Fruit fly (Drosophila melanogaster) whole organism, embryonic: ENCODE measurements around the gene CG32708.

Experiments
- Abd-B ChIP-seq: fragments of 200-800 bp; sonication (Bioruptor generic); optimal IDR thresholded peaks from 2 replicates; lab custom pipeline; 2018; ENCODE audit warnings: missing biosample characterization, mild to moderate bottlenecking, missing genetic modification characterization, moderate library complexity
- B-H1 ChIP-seq: fragments of 200-800 bp; sonication (Bioruptor generic); IDR thresholded peaks from 3 replicates; pipeline ENCODE4 v1.3.6; 2022; ENCODE audit warnings: missing biosample characterization, missing genetic modification characterization
- CG10147 ChIP-seq: fragments of 200-800 bp; sonication (Bioruptor generic); optimal IDR thresholded peaks from 2 replicates; lab custom pipeline; 2019; ENCODE audit warnings: missing biosample characterization, mild to moderate bottlenecking, missing genetic modification characterization, moderate library complexity
- CG12769 ChIP-seq: fragments of 200-800 bp; sonication (Bioruptor generic); optimal IDR thresholded peaks from 2 replicates; lab custom pipeline; 2019; ENCODE audit warnings: missing biosample characterization, mild to moderate bottlenecking, missing genetic modification characterization, moderate library complexity
- CG13424 ChIP-seq: fragments of 200-800 bp; sonication (Bioruptor generic); optimal IDR thresholded peaks from 2 replicates; lab custom pipeline; 2019; ENCODE audit warnings: missing biosample characterization, mild to moderate bottlenecking, missing genetic modification characterization, moderate library complexity
- CG13775 ChIP-seq: fragments of 200-800 bp; sonication (Bioruptor generic); optimal IDR thresholded peaks from 3 replicates; lab custom pipeline; 2017; ENCODE audit warnings: missing biosample characterization, mild to moderate bottlenecking, missing genetic modification characterization
- CG13894 ChIP-seq: fragments of 200-800 bp; sonication (Bioruptor generic); optimal IDR thresholded peaks from 3 replicates; lab custom pipeline; 2018; ENCODE audit warnings: missing biosample characterization, mild to moderate bottlenecking, missing genetic modification characterization, moderate library complexity
- CG1602 ChIP-seq: fragments of 200-800 bp; sonication (Bioruptor generic); optimal IDR thresholded peaks from 3 replicates; lab custom pipeline; 2016; ENCODE audit warnings: missing biosample characterization, missing genetic modification characterization
- CG2116 ChIP-seq: fragments of 200-800 bp; sonication (Bioruptor generic); optimal IDR thresholded peaks from 3 replicates; lab custom pipeline; 2018; ENCODE audit warnings: missing biosample characterization, mild to moderate bottlenecking, missing genetic modification characterization
- CG2129 ChIP-seq: fragments of 200-800 bp; sonication (Bioruptor generic); IDR thresholded peaks from 2 replicates; pipeline ENCODE4 v1.3.6; 2022; ENCODE audit warnings: missing biosample characterization, missing genetic modification characterization; ENCODE audit not compliant: partially characterized antibody
- CG2875 ChIP-seq: fragments of 200-800 bp; sonication (Bioruptor generic); optimal IDR thresholded peaks from 2 replicates; lab custom pipeline; 2017; ENCODE audit warnings: missing biosample characterization, mild to moderate bottlenecking, missing genetic modification characterization, missing genetic modification reagents
- CG4707 ChIP-seq: fragments of 200-800 bp; sonication (Bioruptor generic); optimal IDR thresholded peaks from 2 replicates; lab custom pipeline; 2018; ENCODE audit warnings: missing biosample characterization, mild to moderate bottlenecking, missing genetic modification characterization, moderate library complexity
- CG7357 ChIP-seq: fragments of 200-800 bp; sonication (Bioruptor generic); IDR thresholded peaks from 3 replicates; pipeline ENCODE4 v1.3.6; 2022; ENCODE audit warnings: missing biosample characterization, missing genetic modification characterization
- CG9437 ChIP-seq: fragments of 200-800 bp; sonication (Bioruptor generic); optimal IDR thresholded peaks from 2 replicates; lab custom pipeline; 2018; ENCODE audit warnings: missing biosample characterization, mild to moderate bottlenecking, missing genetic modification characterization
- CG9932 ChIP-seq: fragments of 200-800 bp; sonication (Bioruptor generic); IDR thresholded peaks from 2 replicates; pipeline ENCODE4 v1.3.6; 2022; ENCODE audit warnings: missing biosample characterization, missing genetic modification characterization
- Chrac-16 ChIP-seq: fragments of 200-800 bp; sonication (Bioruptor generic); optimal IDR thresholded peaks from 3 replicates; lab custom pipeline; 2016; ENCODE audit warnings: missing biosample characterization, missing genetic modification characterization
- CkIIα-i1 ChIP-seq: fragments of 200-800 bp; sonication (Bioruptor generic); IDR thresholded peaks from 2 replicates; pipeline ENCODE4 v1.3.6; 2022; ENCODE audit warnings: missing biosample characterization, missing genetic modification characterization
- D19B ChIP-seq: fragments of 200-800 bp; sonication (Bioruptor generic); optimal IDR thresholded peaks from 2 replicates; lab custom pipeline; 2017; ENCODE audit warnings: missing biosample characterization, mild to moderate bottlenecking, missing genetic modification characterization
- Ets65A ChIP-seq: fragments of 200-800 bp; sonication (Bioruptor generic); peaks from one replicate; lab custom pipeline; 2016; ENCODE audit warnings: missing biosample characterization, missing genetic modification characterization
- Hey ChIP-seq: fragments of 200-800 bp; sonication (Bioruptor generic); optimal IDR thresholded peaks from 3 replicates; lab custom pipeline; 2018; ENCODE audit warnings: missing biosample characterization, mild to moderate bottlenecking, missing genetic modification characterization
- MBD-R2 ChIP-seq: fragments of 200-800 bp; sonication (Bioruptor generic); IDR thresholded peaks from 2 replicates; pipeline ENCODE4 v1.3.6; 2022; ENCODE audit warnings: missing biosample characterization, missing genetic modification characterization
- Rfx ChIP-seq: fragments of 200-800 bp; sonication (Bioruptor generic); IDR thresholded peaks from 2 replicates; pipeline ENCODE4 v1.3.6; 2022; ENCODE audit warnings: missing biosample characterization, missing genetic modification characterization
- Sox100B ChIP-seq: fragments of 200-800 bp; sonication (Bioruptor generic); optimal IDR thresholded peaks from 3 replicates; lab custom pipeline; 2018; ENCODE audit warnings: missing biosample characterization, mild to moderate bottlenecking, missing genetic modification characterization
- Spps ChIP-seq: fragments of 200-800 bp; sonication (Bioruptor generic); optimal IDR thresholded peaks from 2 replicates; lab custom pipeline; 2018; ENCODE audit warnings: missing biosample characterization, mild to moderate bottlenecking, missing genetic modification characterization
- Trl ChIP-seq, 3 experiments: fragments of >200 bp in 2 of 3; fragments of 200-800 bp in 1 of 3; sonication (Bioruptor generic) in 1 of 3; optimal IDR thresholded peaks; 2 replicates in 1 of 3; 3 replicates in 2 of 3; lab custom pipeline; 2016 to 2017; ENCODE audit warnings: missing biosample characterization in 1 of 3, missing genetic modification characterization in 1 of 3
- Xbp1 ChIP-seq: fragments of 200-800 bp; sonication (Bioruptor generic); optimal IDR thresholded peaks from 3 replicates; lab custom pipeline; 2016; ENCODE audit warnings: missing biosample characterization, mild to moderate bottlenecking, missing genetic modification characterization
- YL-1 ChIP-seq: fragments of 200-800 bp; sonication (Bioruptor generic); optimal IDR thresholded peaks from 3 replicates; lab custom pipeline; 2017; ENCODE audit warnings: missing biosample characterization, mild to moderate bottlenecking, missing genetic modification characterization
- bab2 ChIP-seq: fragments of 200-800 bp; sonication (Bioruptor generic); optimal IDR thresholded peaks from 2 replicates; lab custom pipeline; 2016; ENCODE audit warnings: missing biosample characterization, missing genetic modification characterization
- cad ChIP-seq: fragments of >200 bp; optimal IDR thresholded peaks from 2 replicates; lab custom pipeline; 2017; ENCODE audit warnings: missing biosample characterization, missing genetic modification characterization
- croc ChIP-seq: fragments of 200-800 bp; sonication (Bioruptor generic); conservative IDR thresholded peaks from 3 replicates; pipeline ENCODE4 v1.3.6; 2022; ENCODE audit warnings: missing biosample characterization, missing genetic modification characterization
- dati ChIP-seq: fragments of 200-800 bp; sonication (Bioruptor generic); IDR thresholded peaks from 2 replicates; pipeline ENCODE4 v1.3.6; 2022; ENCODE audit warnings: missing biosample characterization, missing genetic modification characterization
- dpn ChIP-seq, 2 experiments: fragments of 200-800 bp; sonication (Bioruptor generic); optimal IDR thresholded peaks; 3 replicates each; lab custom pipeline; 2016; ENCODE audit warnings: missing biosample characterization in 2 of 2, missing genetic modification characterization in 2 of 2
- esg ChIP-seq: fragments of 200-800 bp; sonication (Bioruptor generic); conservative IDR thresholded peaks from 2 replicates; pipeline ENCODE4 v1.3.6; 2022; ENCODE audit warnings: missing biosample characterization, missing genetic modification characterization
- eve ChIP-seq, 2 experiments: fragments of >200 bp; optimal IDR thresholded peaks; 2 replicates each; lab custom pipeline; 2017; ENCODE audit warnings: missing biosample characterization in 2 of 2, missing genetic modification characterization in 2 of 2
- inv ChIP-seq: fragments of 200-800 bp; sonication (Bioruptor generic); IDR thresholded peaks from 2 replicates; pipeline ENCODE4 v1.3.6; 2022; ENCODE audit warnings: missing biosample characterization, missing genetic modification characterization; ENCODE audit not compliant: partially characterized antibody
- pb ChIP-seq: fragments of 200-800 bp; sonication (Bioruptor generic); optimal IDR thresholded peaks from 3 replicates; lab custom pipeline; 2016; ENCODE audit warnings: missing biosample characterization, missing genetic modification characterization
- prd ChIP-seq, 3 experiments: fragments of >200 bp in 2 of 3; fragments of 200-800 bp in 1 of 3; sonication (Bioruptor generic) in 1 of 3; optimal IDR thresholded peaks in 2 of 3; IDR thresholded peaks in 1 of 3; 2 replicates in 2 of 3; 3 replicates in 1 of 3; pipeline versions ENCODE4 v1.3.6 to Lab custom; 2017 to 2022; ENCODE audit warnings: missing biosample characterization in 1 of 3, missing genetic modification characterization in 1 of 3
- schlank ChIP-seq: fragments of 200-800 bp; sonication (Bioruptor generic); optimal IDR thresholded peaks from 2 replicates; lab custom pipeline; 2018; ENCODE audit warnings: missing biosample characterization, mild to moderate bottlenecking, missing genetic modification characterization
- scrt ChIP-seq: fragments of 200-800 bp; sonication (Bioruptor generic); optimal IDR thresholded peaks from 2 replicates; lab custom pipeline; 2018; ENCODE audit warnings: missing biosample characterization, mild to moderate bottlenecking, missing genetic modification characterization, moderate library complexity
- sens ChIP-seq: fragments of 200-800 bp; sonication (Bioruptor generic); peaks from one replicate; lab custom pipeline; 2016; ENCODE audit warnings: missing biosample characterization, missing genetic modification characterization
- shn ChIP-seq: fragments of 200-800 bp; sonication (Bioruptor generic); optimal IDR thresholded peaks from 3 replicates; lab custom pipeline; 2016; ENCODE audit warnings: missing biosample characterization, missing genetic modification characterization
- sim ChIP-seq: fragments of 200-800 bp; sonication (Bioruptor generic); IDR thresholded peaks from 2 replicates; pipeline ENCODE4 v1.3.6; 2022; ENCODE audit warnings: missing biosample characterization, missing genetic modification characterization
- slou ChIP-seq: fragments of 200-800 bp; sonication (Bioruptor generic); optimal IDR thresholded peaks from 3 replicates; lab custom pipeline; 2016; ENCODE audit warnings: missing biosample characterization, missing genetic modification characterization
- sna ChIP-seq: fragments of 200-800 bp; sonication (Bioruptor generic); IDR thresholded peaks from 2 replicates; pipeline ENCODE4 v1.3.6; 2022; ENCODE audit warnings: missing biosample characterization, missing genetic modification characterization; ENCODE audit not compliant: partially characterized antibody
- sr ChIP-seq: fragments of 200-800 bp; sonication (Bioruptor generic); IDR thresholded peaks from 3 replicates; pipeline ENCODE4 v1.3.6; 2022; ENCODE audit warnings: missing biosample characterization, missing genetic modification characterization
- tio ChIP-seq: fragments of 200-800 bp; sonication (Bioruptor generic); optimal IDR thresholded peaks from 2 replicates; lab custom pipeline; 2017; ENCODE audit warnings: missing biosample characterization, missing genetic modification characterization, inconsistent platforms
- tna ChIP-seq: fragments of 200-800 bp; sonication (Bioruptor generic); IDR thresholded peaks from 2 replicates; pipeline ENCODE4 v1.3.6; 2022; ENCODE audit warnings: missing biosample characterization, missing genetic modification characterization; ENCODE audit not compliant: partially characterized antibody
- trem ChIP-seq: fragments of 200-800 bp; optimal IDR thresholded peaks from 3 replicates; lab custom pipeline; 2019; ENCODE audit warnings: missing biosample characterization, mild to moderate bottlenecking, missing genetic modification characterization, moderate library complexity
- unc-4 ChIP-seq: fragments of 200-800 bp; sonication (Bioruptor generic); IDR thresholded peaks from 2 replicates; pipeline ENCODE4 v1.3.6; 2022; ENCODE audit warnings: missing biosample characterization, missing genetic modification characterization; ENCODE audit not compliant: partially characterized antibody

CG32708 gene

DNA sequence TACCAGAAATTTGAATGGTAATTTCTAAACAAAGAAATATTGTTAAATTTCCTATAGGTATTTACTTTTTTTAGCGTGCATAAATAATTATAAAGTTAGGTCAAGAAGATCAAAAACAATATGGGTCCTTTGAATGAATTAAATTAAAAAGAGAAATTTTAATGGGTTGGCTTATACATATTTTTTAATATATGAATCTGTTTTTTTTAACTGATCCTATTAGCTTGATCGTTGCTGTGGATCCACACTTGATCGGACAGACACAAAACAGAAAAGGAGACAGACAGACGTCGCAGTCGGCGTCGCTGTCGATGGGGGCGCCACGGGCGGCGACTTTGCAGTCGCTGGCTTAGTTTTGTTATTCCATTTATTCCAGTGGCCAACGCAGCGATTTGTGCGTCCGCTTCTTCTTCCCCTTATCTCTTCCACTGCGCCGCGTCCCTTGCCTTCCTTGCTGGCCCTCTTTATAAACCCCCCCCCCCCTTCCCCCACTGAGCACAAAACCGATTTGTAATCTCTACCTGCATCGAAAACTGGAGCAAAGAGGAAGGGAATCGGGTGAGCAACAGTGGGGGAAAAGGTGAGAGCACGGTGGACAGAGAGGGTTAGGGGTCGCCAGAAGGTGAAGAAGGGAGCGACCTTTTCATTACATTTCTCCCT, 37.9 kb upstream of the CG32708 start (continued):
- no peak for TF ChIP-seq inv (GFP tag; lab: Robert Waterston, UW)
- no peak for TF ChIP-seq prd (optimal IDR thresholded peaks at IDR 0.05; lab: Kevin White, UChicago)
- peak; percentile 59; the same call in 2 of the 3 replicates for TF ChIP-seq prd (GFP tag; IDR thresholded peaks at IDR 0.05; lab: Robert Waterston, UW)
- no peak for TF ChIP-seq CG9932
- TF ChIP-seq dpn (GFP tag; optimal IDR thresholded peaks at IDR 0.05; lab: Kevin White, UChicago): peak in 1 of 2 experiments; percentile 50
- TF ChIP-seq unc-4 (GFP tag; lab: Robert Waterston, UW): no peak
- peak; percentile 1 for TF ChIP-seq bab2 (GFP tag; lab: Kevin White, UChicago)
- peak; percentile 12 for TF ChIP-seq CG2116 (GFP tag; lab: Kevin White, UChicago)
- TF ChIP-seq CG2129: no peak
- TF ChIP-seq croc (GFP tag; lab: Robert Waterston, UW): peak; percentile 60; the same call in 2 of the 3 replicates
- TF ChIP-seq esg (GFP tag; lab: Robert Waterston, UW): peak; percentile 62
- TF ChIP-seq CG7357: 0 out of 3 replicates have a peak, but pooled peaks have one; percentile 10
- TF ChIP-seq trem: peak; percentile 75
- no peak for TF ChIP-seq Rfx
- TF ChIP-seq Spps (tag; lab: Kevin White, UChicago): peak; percentile 65
- no peak for TF ChIP-seq eve (GFP tag; optimal IDR thresholded peaks at IDR 0.05; lab: Kevin White, UChicago)
- peak; percentile 62 for TF ChIP-seq Xbp1 (GFP tag; lab: Kevin White, UChicago)
- TF ChIP-seq MBD-R2 (GFP tag; lab: Robert Waterston, UW): no peak
- no peak for TF ChIP-seq schlank (tag; lab: Kevin White, UChicago)
- TF ChIP-seq YL-1 (GFP tag; lab: Kevin White, UChicago): no peak
- TF ChIP-seq scrt (GFP tag; lab: Kevin White, UChicago): no peak
- TF ChIP-seq Abd-B (GFP tag; lab: Kevin White, UChicago): peak; percentile 31
- peak; percentile 95 for TF ChIP-seq sens (GFP tag; lab: Kevin White, UChicago)
- peak; percentile 31; the same call in 1 of the 2 replicates for TF ChIP-seq sim (GFP tag; lab: Robert Waterston, UW)
- peak; percentile 13 for TF ChIP-seq CG4707 (GFP tag; lab: Kevin White, UChicago)
- TF ChIP-seq Chrac-16: peak; percentile 44
- TF ChIP-seq shn (GFP tag; lab: Kevin White, UChicago): no peak
- no peak for TF ChIP-seq tna (GFP tag; lab: Robert Waterston, UW)
- TF ChIP-seq B-H1 (GFP tag; lab: Robert Waterston, UW): no peak
- peak; percentile 82 for TF ChIP-seq CG13424 (tag; lab: Kevin White, UChicago)
- peak in 1 of 2 experiments; percentile 8 for TF ChIP-seq Trl (optimal IDR thresholded peaks at IDR 0.05; lab: Kevin White, UChicago)
- no peak for TF ChIP-seq Trl (GFP tag; optimal IDR thresholded peaks at IDR 0.05; lab: Kevin White, UChicago)
- no peak for TF ChIP-seq D19B (GFP tag; lab: Kevin White, UChicago)
- no peak for TF ChIP-seq Hey (tag; lab: Kevin White, UChicago)
- peak; percentile 92 for TF ChIP-seq Ets65A
- peak; percentile 67 for TF ChIP-seq CG1602 (GFP tag; lab: Kevin White, UChicago)
- TF ChIP-seq sna (GFP tag; lab: Robert Waterston, UW): no peak
- TF ChIP-seq sr (GFP tag; lab: Robert Waterston, UW): no peak
- no peak for TF ChIP-seq CkIIα-i1 (GFP tag; lab: Robert Waterston, UW)
- TF ChIP-seq slou (GFP tag; lab: Kevin White, UChicago): no peak
- no peak for TF ChIP-seq cad (GFP tag; lab: Kevin White, UChicago)
- peak; percentile 51 for TF ChIP-seq CG13775 (GFP tag; lab: Kevin White, UChicago)
- peak; percentile 5 for TF ChIP-seq CG10147 (GFP tag; lab: Kevin White, UChicago)
- TF ChIP-seq CG9437 (GFP tag; lab: Kevin White, UChicago): peak; percentile 59
- TF ChIP-seq pb: no peak
- peak; percentile 70 for TF ChIP-seq CG2875 (GFP tag; lab: Kevin White, UChicago)
- peak; percentile 1 for TF ChIP-seq tio
- no peak for TF ChIP-seq dati (GFP tag; lab: Robert Waterston, UW)
- peak; percentile 74 for TF ChIP-seq Sox100B (GFP tag; lab: Kevin White, UChicago)
- TF ChIP-seq CG13894 (tag; lab: Kevin White, UChicago): no peak
- peak; percentile 33 for TF ChIP-seq CG12769 (tag; lab: Kevin White, UChicago)
